Worm (Caenorhabditis elegans) whole organism, midembryonic: ENCODE results near the gene H17B01.5.
"Not testable (repeated sequence)": the region's sequence is repeated elsewhere in the genome, so short reads cannot be mapped to it uniquely, and the experiment has no call there.

Source experiments
- T22C8.4 ChIP-seq: fragments of 200-800 bp; sonication (Bioruptor generic); IDR thresholded peaks from 2 replicates; pipeline ENCODE4 v1.3.6; 2022; ENCODE audit warnings: missing genetic modification characterization, missing compliant biosample characterization
- cog-1 ChIP-seq: sonication (generic microtip); optimal IDR thresholded peaks from 2 replicates; lab custom pipeline; 2016; ENCODE audit warnings: missing genetic modification characterization, missing compliant biosample characterization
- flt-1 ChIP-seq: fragments of 200-800 bp; sonication (Bioruptor generic); IDR thresholded peaks from 2 replicates; pipeline ENCODE4 v1.3.6; 2022; ENCODE audit warnings: missing genetic modification characterization, missing compliant biosample characterization
- klf-2 ChIP-seq: fragments of 200-800 bp; sonication (Bioruptor generic); conservative IDR thresholded peaks from 2 replicates; pipeline ENCODE4 v1.3.6; 2022; ENCODE audit warnings: missing genetic modification reagents, missing genetic modification characterization, missing compliant biosample characterization
- med-1 ChIP-seq: sonication (generic microtip); optimal IDR thresholded peaks from 2 replicates; lab custom pipeline; 2017; ENCODE audit warnings: missing genetic modification characterization, mild to moderate bottlenecking, missing compliant biosample characterization, antibody characterized with exemption, missing genetic modification reagents; ENCODE audit not compliant: insufficient read depth
- ref-1 ChIP-seq: fragments of 200-800 bp; sonication (Bioruptor generic); conservative IDR thresholded peaks from 2 replicates; pipeline ENCODE4 v1.3.6; 2022; ENCODE audit warnings: missing genetic modification reagents, missing genetic modification characterization, missing compliant biosample characterization
- tab-1 ChIP-seq: fragments of 200-800 bp; sonication (Bioruptor generic); IDR thresholded peaks from 2 replicates; pipeline ENCODE4 v1.3.6; 2022; ENCODE audit warnings: missing genetic modification characterization, missing compliant biosample characterization
- ztf-23 ChIP-seq: fragments of 200-800 bp; sonication (Bioruptor generic); IDR thresholded peaks from 2 replicates; pipeline ENCODE4 v1.3.6; 2022; ENCODE audit warnings: missing genetic modification reagents, missing genetic modification characterization, missing compliant biosample characterization
- ztf-29 ChIP-seq: fragments of 200-800 bp; sonication (Bioruptor generic); IDR thresholded peaks from 2 replicates; pipeline ENCODE4 v1.3.6; 2022; ENCODE audit warnings: missing genetic modification reagents, missing genetic modification characterization, missing compliant biosample characterization

H17B01.5 gene

ce11 chrII:1470515-1470966 lies 2.8 kb downstream of the H17B01.5 start, which contains the start of gene H17B01.2:
Gene H17B01.2, plus strand, starts transcription at chrII:1470565.
- TF ChIP-seq ztf-29 (GFP tag; lab: Robert Waterston, UW) (no peak), flt-1 (no peak), tab-1 (GFP tag; lab: Robert Waterston, UW) (no peak), ref-1 (GFP tag; lab: Robert Waterston, UW) (no peak), klf-2 (GFP tag; lab: Robert Waterston, UW) (no peak), med-1 (GFP tag; lab: Kevin White, UChicago) (no peak), cog-1 (tag; lab: Kevin White, UChicago) (no peak), T22C8.4 (GFP tag; lab: Robert Waterston, UW) (no peak), ztf-23 (no peak)

ce11 chrII:1467711-1468110 lies 5.7 kb downstream of the H17B01.5 start, which contains the start of gene Y51H7C.1:
Gene Y51H7C.1, plus strand, starts transcription at chrII:1467727.
- not testable (repeated sequence) for TF ChIP-seq med-1 (GFP tag; lab: Kevin White, UChicago); ref-1 (GFP tag; lab: Robert Waterston, UW); ztf-29 (GFP tag; lab: Robert Waterston, UW)

- TF ChIP-seq tab-1 (GFP tag; lab: Robert Waterston, UW): no peak
- no peak for TF ChIP-seq ztf-29 (GFP tag; lab: Robert Waterston, UW)
- TF ChIP-seq klf-2 (GFP tag; lab: Robert Waterston, UW): no peak
- TF ChIP-seq ref-1 (GFP tag; lab: Robert Waterston, UW): no peak
- TF ChIP-seq cog-1 (tag; lab: Kevin White, UChicago): no peak
- TF ChIP-seq T22C8.4 (GFP tag; lab: Robert Waterston, UW): no peak
- no peak for TF ChIP-seq flt-1
- no peak for TF ChIP-seq med-1 (GFP tag; lab: Kevin White, UChicago)
- no peak for TF ChIP-seq ztf-23
Observed at ce11 chrII:1466448-1466847, 6.9 kb downstream of the H17B01.5 start, which contains the start of gene Y51H7C.13. Gene Y51H7C.13, minus strand, starts transcription at chrII:1466548.

- peak; percentile 70 for TF ChIP-seq flt-1
- peak; percentile 63 for TF ChIP-seq ref-1 (GFP tag; lab: Robert Waterston, UW)
- peak; percentile 79; the same call in 1 of the 2 replicates for TF ChIP-seq tab-1 (GFP tag; lab: Robert Waterston, UW)
- TF ChIP-seq ztf-23: peak; percentile 64; the same call in 1 of the 2 replicates
- peak; percentile 62 for TF ChIP-seq klf-2 (GFP tag; lab: Robert Waterston, UW)
Observed at ce11 chrII:1457784-1458183, 15.6 kb downstream of the H17B01.5 start.

- TF ChIP-seq tab-1 (GFP tag; lab: Robert Waterston, UW): 0 out of 2 replicates have a peak, but pooled peaks have one; percentile 44
Observed at ce11 chrII:1454379-1454778, 19.0 kb downstream of the H17B01.5 start.

ce11 chrII:1453707-1454106 lies 19.7 kb downstream of the H17B01.5 start:
- peak; percentile 64; the same call in 1 of the 2 replicates for TF ChIP-seq klf-2 (GFP tag; lab: Robert Waterston, UW)

- 0 out of 2 replicates have a peak, but pooled peaks have one; percentile 37 for TF ChIP-seq ztf-23
Observed at ce11 chrII:1453209-1453608, 20.2 kb downstream of the H17B01.5 start.

- TF ChIP-seq ztf-29 (GFP tag; lab: Robert Waterston, UW) (0 out of 2 replicates have a peak, but pooled peaks have one; percentile 18), ref-1 (GFP tag; lab: Robert Waterston, UW) (peak; percentile 68), ztf-23 (peak; percentile 75; the same call in 1 of the 2 replicates), klf-2 (GFP tag; lab: Robert Waterston, UW) (peak; percentile 55; the same call in 1 of the 2 replicates), tab-1 (GFP tag; lab: Robert Waterston, UW) (0 out of 2 replicates have a peak, but pooled peaks have one; percentile 16), flt-1 (0 out of 2 replicates have a peak, but pooled peaks have one; percentile 52)
Observed at ce11 chrII:1451975-1452374, 21.4 kb downstream of the H17B01.5 start.

- not testable (repeated sequence) for TF ChIP-seq ztf-29 (GFP tag; lab: Robert Waterston, UW); cog-1 (tag; lab: Kevin White, UChicago); T22C8.4 (GFP tag; lab: Robert Waterston, UW)
Observed at ce11 chrII:1446696-1447293, 26.6 kb downstream of the H17B01.5 start, which contains the start of gene Y51H7C.12. Gene Y51H7C.12, minus strand, starts transcription at chrII:1446746.

- TF ChIP-seq ztf-29 (GFP tag; lab: Robert Waterston, UW) (no peak), ref-1 (GFP tag; lab: Robert Waterston, UW) (no peak), klf-2 (GFP tag; lab: Robert Waterston, UW) (no peak), T22C8.4 (GFP tag; lab: Robert Waterston, UW) (no peak), med-1 (GFP tag; lab: Kevin White, UChicago) (no peak), ztf-23 (no peak), cog-1 (tag; lab: Kevin White, UChicago) (no peak), tab-1 (GFP tag; lab: Robert Waterston, UW) (no peak), flt-1 (no peak)
Observed at ce11 chrII:1444911-1445310, 28.5 kb downstream of the H17B01.5 start, which contains the start of gene scl-17. Gene scl-17, plus strand, starts transcription at chrII:1445211.
